Worm (Caenorhabditis elegans) whole organism, young adult: ENCODE results near the gene rho-1.
A peak's percentile ranks its signal among the peaks of the same experiment; 100 is the strongest.
"Not testable (repeated sequence)": the region's sequence is repeated elsewhere in the genome, so short reads cannot be mapped to it uniquely, and the experiment has no call there.

Experiments
- B0035.1 ChIP-seq: sonication (generic microtip); optimal IDR thresholded peaks from 2 replicates; lab custom pipeline; 2016; ENCODE audit warnings: missing genetic modification characterization, mild to moderate bottlenecking, missing compliant biosample characterization, missing genotype, missing genetic modification reagents
- B0336.3 ChIP-seq: fragments of 200-800 bp; sonication (Bioruptor generic); IDR thresholded peaks from 2 replicates; pipeline ENCODE4 v1.3.6; 2022; ENCODE audit warnings: missing genetic modification characterization, missing compliant biosample characterization
- C06A6.2 ChIP-seq: fragments of 200-800 bp; sonication (Bioruptor generic); conservative IDR thresholded peaks from 2 replicates; pipeline ENCODE4 v1.3.6; 2022; ENCODE audit warnings: missing genetic modification characterization, missing compliant biosample characterization
- C17E4.6 ChIP-seq: fragments of 200-800 bp; sonication (Bioruptor generic); IDR thresholded peaks from 2 replicates; pipeline ENCODE4 v1.3.6; 2022; ENCODE audit warnings: missing genetic modification reagents, missing genetic modification characterization, missing compliant biosample characterization
- F22D6.2 ChIP-seq: sonication (generic microtip); optimal IDR thresholded peaks from 2 replicates; lab custom pipeline; 2016; ENCODE audit warnings: mild to moderate bottlenecking, missing genetic modification characterization, missing compliant biosample characterization
- F33H1.4 ChIP-seq: fragments of 200-800 bp; sonication (Bioruptor generic); IDR thresholded peaks from 2 replicates; pipeline ENCODE4 v1.3.6; 2022; ENCODE audit warnings: missing genetic modification reagents, missing genetic modification characterization, missing compliant biosample characterization
- F49E8.2 ChIP-seq: sonication (generic microtip); optimal IDR thresholded peaks from 3 replicates; lab custom pipeline; 2017; ENCODE audit warnings: missing genetic modification characterization, mild to moderate bottlenecking, missing compliant biosample characterization, antibody characterized with exemption, moderate library complexity; ENCODE audit not compliant: insufficient read depth
- F57A8.1 ChIP-seq: fragments of 200-800 bp; sonication (Bioruptor generic); optimal IDR thresholded peaks from 2 replicates; lab custom pipeline; 2018; ENCODE audit warnings: mild to moderate bottlenecking, missing genetic modification characterization, moderate library complexity, missing compliant biosample characterization
- T07F8.4 ChIP-seq: sonication (generic microtip); optimal IDR thresholded peaks from 2 replicates; lab custom pipeline; 2016; ENCODE audit warnings: mild to moderate bottlenecking, missing genetic modification characterization, moderate library complexity, missing compliant biosample characterization
- Y53F4B.3 ChIP-seq: fragments of 200-800 bp; sonication (Bioruptor generic); IDR thresholded peaks from 2 replicates; pipeline ENCODE4 v1.3.6; 2022; ENCODE audit warnings: missing genetic modification reagents, missing genetic modification characterization, missing compliant biosample characterization
- Y53G8AR.9 ChIP-seq: fragments of 200-800 bp; sonication (Bioruptor generic); conservative IDR thresholded peaks from 2 replicates; pipeline ENCODE4 v1.3.6; 2022; ENCODE audit warnings: missing genetic modification reagents, missing genetic modification characterization, missing compliant biosample characterization
- Y79H2A.3 ChIP-seq: fragments of 200-800 bp; sonication (Bioruptor generic); conservative IDR thresholded peaks from 2 replicates; pipeline ENCODE4 v1.3.6; 2022; ENCODE audit warnings: missing genetic modification reagents, missing genetic modification characterization, missing compliant biosample characterization
- ZK185.1 ChIP-seq: sonication (generic microtip); optimal IDR thresholded peaks from 2 replicates; lab custom pipeline; 2016; ENCODE audit warnings: mild to moderate bottlenecking, missing genetic modification characterization, missing compliant biosample characterization; ENCODE audit not compliant: poor library complexity, severe bottlenecking
- akir-1 ChIP-seq: fragments of 200-800 bp; sonication (Bioruptor generic); optimal IDR thresholded peaks from 2 replicates; lab custom pipeline; 2018; ENCODE audit warnings: mild to moderate bottlenecking, missing genetic modification characterization, moderate library complexity, missing compliant biosample characterization
- aptf-3 ChIP-seq: fragments of 200-800 bp; sonication (Bioruptor generic); IDR thresholded peaks from 2 replicates; pipeline ENCODE4 v1.3.6; 2022; ENCODE audit warnings: missing genetic modification characterization, missing compliant biosample characterization
- atf-7 ChIP-seq: sonication (generic microtip); optimal IDR thresholded peaks from 2 replicates; lab custom pipeline; 2017; ENCODE audit warnings: mild to moderate bottlenecking, missing genetic modification characterization, missing compliant biosample characterization
- attf-3 ChIP-seq: fragments of 200-800 bp; sonication (Bioruptor generic); conservative IDR thresholded peaks from 2 replicates; pipeline ENCODE4 v1.3.6; 2022; ENCODE audit warnings: missing genetic modification reagents, missing genetic modification characterization, missing compliant biosample characterization
- attf-6 ChIP-seq: fragments of 200-800 bp; sonication (Bioruptor generic); IDR thresholded peaks from 2 replicates; pipeline ENCODE4 v1.3.6; 2022; ENCODE audit warnings: missing genetic modification reagents, missing genetic modification characterization, missing compliant biosample characterization
- cebp-2 ChIP-seq: fragments of 200-800 bp; sonication (Bioruptor generic); IDR thresholded peaks from 2 replicates; pipeline ENCODE4 v1.3.6; 2022; ENCODE audit warnings: missing genetic modification characterization, missing compliant biosample characterization
- ceh-100 ChIP-seq: fragments of 200-800 bp; sonication (Bioruptor generic); IDR thresholded peaks from 2 replicates; pipeline ENCODE4 v1.3.6; 2022; ENCODE audit warnings: missing genetic modification reagents, missing genetic modification characterization, missing compliant biosample characterization
- ceh-58 ChIP-seq: fragments of 200-800 bp; sonication (Bioruptor generic); IDR thresholded peaks from 2 replicates; pipeline ENCODE4 v1.3.6; 2022; ENCODE audit warnings: missing genetic modification characterization, missing compliant biosample characterization
- dpff-1 ChIP-seq: sonication (generic microtip); optimal IDR thresholded peaks from 2 replicates; lab custom pipeline; 2017; ENCODE audit warnings: mild to moderate bottlenecking, missing genetic modification characterization, missing compliant biosample characterization
- dpl-1 ChIP-seq: fragments of 150-350 bp; optimal IDR thresholded peaks from 2 replicates; lab custom pipeline; 2014; ENCODE audit warnings: missing biosample characterization, missing genetic modification reagents, missing genetic modification characterization
- hmg-1.2 ChIP-seq: fragments of 200-800 bp; sonication (Bioruptor generic); IDR thresholded peaks from 2 replicates; pipeline ENCODE4 v1.3.6; 2022; ENCODE audit warnings: missing genetic modification reagents, missing genetic modification characterization, missing compliant biosample characterization
- lag-1 ChIP-seq: fragments of 200-800 bp; sonication (Bioruptor generic); IDR thresholded peaks from 2 replicates; pipeline ENCODE4 v1.3.6; 2022; ENCODE audit warnings: missing genetic modification reagents, missing genetic modification characterization, missing compliant biosample characterization
- madf-10 ChIP-seq: sonication (generic microtip); optimal IDR thresholded peaks from 2 replicates; lab custom pipeline; 2016; ENCODE audit warnings: mild to moderate bottlenecking, missing genetic modification characterization, missing compliant biosample characterization
- mel-28 ChIP-seq: sonication (generic microtip); optimal IDR thresholded peaks from 2 replicates; lab custom pipeline; 2016; ENCODE audit warnings: borderline replicate concordance, mild to moderate bottlenecking, missing genetic modification characterization, missing compliant biosample characterization
- nfya-2 ChIP-seq: fragments of 200-800 bp; sonication (Bioruptor generic); IDR thresholded peaks from 2 replicates; pipeline ENCODE4 v1.3.6; 2022; ENCODE audit warnings: missing genetic modification reagents, missing genetic modification characterization, missing compliant biosample characterization
- nhr-179 ChIP-seq: sonication (generic microtip); optimal IDR thresholded peaks from 2 replicates; lab custom pipeline; 2016; ENCODE audit warnings: mild to moderate bottlenecking, missing genetic modification characterization, missing compliant biosample characterization
- nhr-27 ChIP-seq: fragments of 200-800 bp; sonication (Bioruptor generic); optimal IDR thresholded peaks from 2 replicates; lab custom pipeline; 2018; ENCODE audit warnings: mild to moderate bottlenecking, missing genetic modification characterization, moderate library complexity, missing compliant biosample characterization
- nhr-80 ChIP-seq: sonication (generic microtip); optimal IDR thresholded peaks from 2 replicates; lab custom pipeline; 2016; ENCODE audit warnings: missing genetic modification characterization, missing compliant biosample characterization
- nhr-90 ChIP-seq: sonication (generic microtip); optimal IDR thresholded peaks from 2 replicates; lab custom pipeline; 2016; ENCODE audit warnings: missing genotype, mild to moderate bottlenecking, missing genetic modification characterization, missing compliant biosample characterization
- repo-1 ChIP-seq: sonication (generic microtip); optimal IDR thresholded peaks from 2 replicates; lab custom pipeline; 2017; ENCODE audit warnings: mild to moderate bottlenecking, missing genetic modification characterization, missing compliant biosample characterization
- snpc-4 ChIP-seq, 5 experiments: fragments of 150-350 bp in 1 of 5; sonication (generic microtip) in 4 of 5; optimal IDR thresholded peaks; 2 replicates each; lab custom pipeline; 2014 to 2018; ENCODE audit warnings: missing genetic modification characterization in 5 of 5, missing biosample characterization in 3 of 5, antibody characterized with exemption in 2 of 5, mild to moderate bottlenecking in 2 of 5, missing compliant biosample characterization in 2 of 5, missing genotype in 2 of 5, moderate library complexity in 2 of 5, missing genetic modification reagents in 1 of 5
- zim-3 ChIP-seq: sonication (generic microtip); optimal IDR thresholded peaks from 2 replicates; lab custom pipeline; 2017; ENCODE audit warnings: mild to moderate bottlenecking, missing genetic modification characterization, moderate library complexity, missing compliant biosample characterization
- ztf-22 ChIP-seq: fragments of 200-800 bp; sonication (Bioruptor generic); optimal IDR thresholded peaks from 2 replicates; lab custom pipeline; 2018; ENCODE audit warnings: mild to moderate bottlenecking, missing genetic modification characterization, moderate library complexity, missing compliant biosample characterization
- ztf-25 ChIP-seq: fragments of 200-800 bp; sonication (Bioruptor generic); IDR thresholded peaks from 2 replicates; pipeline ENCODE4 v1.3.6; 2022; ENCODE audit warnings: missing genetic modification reagents, missing genetic modification characterization, missing compliant biosample characterization
- ztf-26 ChIP-seq: sonication (generic microtip); optimal IDR thresholded peaks from 2 replicates; lab custom pipeline; 2017; ENCODE audit warnings: missing genetic modification characterization, missing compliant biosample characterization

The rho-1 gene

DNA sequence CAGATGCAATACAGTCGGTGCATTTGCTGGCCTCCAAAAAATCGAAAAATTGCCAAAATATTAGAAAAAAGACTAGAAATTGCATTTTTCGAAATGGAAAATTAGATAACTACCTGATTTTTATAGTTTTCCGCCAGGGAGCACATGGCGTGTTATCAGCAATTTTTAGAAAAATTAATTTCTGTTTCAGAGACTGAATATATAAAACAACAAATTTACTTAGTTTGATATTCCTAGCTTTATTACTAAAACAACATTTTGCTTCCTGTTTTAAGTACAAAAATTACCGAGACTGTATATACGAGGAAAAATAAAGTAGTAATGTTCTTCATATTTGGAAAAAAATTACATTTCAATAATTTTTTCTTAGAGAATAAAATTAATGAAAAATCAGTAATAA, 37.2 kb upstream of the rho-1 start, which contains the start of gene Y51H4A.5:
TSS of gene Y51H4A.5 (minus strand) at position 101 of the 400 bp plus-strand sequence.
- TF ChIP-seq C17E4.6 (GFP tag; lab: Robert Waterston, UW) = no peak
- no peak for TF ChIP-seq snpc-4 (GFP tag; optimal IDR thresholded peaks at IDR 0.05; lab: Kevin White, UChicago)
- peak in 1 of 4 experiments; percentile 26 for TF ChIP-seq snpc-4 (tag; optimal IDR thresholded peaks at IDR 0.05; lab: Kevin White, UChicago)
- TF ChIP-seq, all 124 proteins: peak for 1

- TF ChIP-seq F33H1.4 = no peak
- TF ChIP-seq Y53F4B.3 (GFP tag; lab: Robert Waterston, UW) = no peak
- TF ChIP-seq attf-6 (GFP tag; lab: Robert Waterston, UW) = 0 out of 2 replicates have a peak, but pooled peaks have one; percentile 36
- TF ChIP-seq nhr-80 (tag; lab: Kevin White, UChicago) = peak; percentile 13
- no peak for TF ChIP-seq zim-3 (tag; lab: Kevin White, UChicago)
- no peak for TF ChIP-seq aptf-3 (GFP tag; lab: Robert Waterston, UW)
- TF ChIP-seq, all 124 proteins: peak for 2
Measured at ce11 chrIV:16525018-16525417, 36.2 kb upstream of the rho-1 start.

- not testable (repeated sequence) for TF ChIP-seq B0336.3 (GFP tag; lab: Robert Waterston, UW); T07F8.4; ceh-100 (GFP tag; lab: Robert Waterston, UW)
Measured at ce11 chrIV:16507132-16507531, 18.3 kb upstream of the rho-1 start, which contains the start of gene Y51H4A.935. Gene Y51H4A.935 (minus strand): TSS chrIV:16507232.

- TF ChIP-seq ceh-58 = no peak
- no peak for TF ChIP-seq C06A6.2 (GFP tag; lab: Robert Waterston, UW)
- TF ChIP-seq nhr-179 (tag; lab: Kevin White, UChicago) = no peak
Measured at ce11 chrIV:16505632-16506203, 16.9 kb upstream of the rho-1 start, which contains the start of gene zip-7. Gene zip-7 (minus strand): TSS chrIV:16505682.

- TF ChIP-seq F57A8.1 (GFP tag; lab: Kevin White, UChicago) (peak; percentile 48), Y53G8AR.9 (GFP tag; lab: Robert Waterston, UW) (peak; percentile 80), repo-1 (tag; lab: Kevin White, UChicago) (no peak), nhr-27 (tag; lab: Kevin White, UChicago) (no peak), Y79H2A.3 (GFP tag; lab: Robert Waterston, UW) (peak; percentile 57; the same call in 1 of the 2 replicates), madf-10 (tag; lab: Kevin White, UChicago) (peak; percentile 51), dpff-1 (no peak), hmg-1.2 (peak; percentile 78), ZK185.1 (tag; lab: Kevin White, UChicago) (peak; percentile 47), lag-1 (GFP tag; lab: Robert Waterston, UW) (0 out of 2 replicates have a peak, but pooled peaks have one; percentile 58), mel-28 (no peak), akir-1 (GFP tag; lab: Kevin White, UChicago) (no peak), F22D6.2 (tag; lab: Kevin White, UChicago) (no peak), ceh-58 (0 out of 2 replicates have a peak, but pooled peaks have one; percentile 78), ztf-26 (tag; lab: Kevin White, UChicago) (no peak), B0035.1 (tag; lab: Kevin White, UChicago) (peak; percentile 39), nfya-2 (GFP tag; lab: Robert Waterston, UW) (peak; percentile 91; the same call in 1 of the 2 replicates), attf-3 (GFP tag; lab: Robert Waterston, UW) (peak; percentile 33; the same call in 1 of the 2 replicates), cebp-2 (GFP tag; lab: Robert Waterston, UW) (peak; percentile 89; the same call in 1 of the 2 replicates), atf-7 (tag; lab: Kevin White, UChicago) (peak; percentile 34), ztf-22 (peak; percentile 55), ztf-25 (GFP tag; lab: Robert Waterston, UW) (peak; percentile 92), F49E8.2 (tag; lab: Kevin White, UChicago) (peak; percentile 67), T07F8.4 (peak; percentile 55), nhr-90 (peak; percentile 89), dpl-1 (GFP tag; lab: Kevin White, UChicago) (peak; percentile 6)
Measured at ce11 chrIV:16503590-16504217, 14.9 kb upstream of the rho-1 start.
